Fruit fly (Drosophila melanogaster) whole organism, wandering third instar larva: Measurements from ENCODE around the gene Helz.
A peak's percentile ranks its signal among the peaks of the same experiment; 100 is the strongest.

Experiments
- Abd-B ChIP-seq: fragments of >200 bp; optimal IDR thresholded peaks from 2 replicates; lab custom pipeline; 2017; ENCODE audit warnings: missing biosample characterization, missing genetic modification characterization
- CG32264 ChIP-seq: fragments of 200-800 bp; sonication (Bioruptor generic); optimal IDR thresholded peaks from 2 replicates; lab custom pipeline; 2016; ENCODE audit warnings: missing biosample characterization, missing genetic modification characterization
- Hnf4 ChIP-seq: fragments of 200-800 bp; sonication (Bioruptor generic); optimal IDR thresholded peaks from 2 replicates; lab custom pipeline; 2016; ENCODE audit warnings: missing biosample characterization, mild to moderate bottlenecking, missing genetic modification characterization
- OdsH ChIP-seq: fragments of 200-800 bp; sonication (Bioruptor generic); optimal IDR thresholded peaks from 2 replicates; lab custom pipeline; 2016; ENCODE audit warnings: missing biosample characterization, mild to moderate bottlenecking, missing genetic modification characterization
- Sp1 ChIP-seq: fragments of 200-800 bp; sonication (Bioruptor generic); optimal IDR thresholded peaks from 3 replicates; lab custom pipeline; 2019; ENCODE audit warnings: missing biosample characterization, mild to moderate bottlenecking, missing genetic modification characterization, moderate library complexity
- tai ChIP-seq: sonication (Bioruptor generic); optimal IDR thresholded peaks from 2 replicates; lab custom pipeline; 2016; ENCODE audit warnings: missing biosample characterization, missing genetic modification characterization

- no peak for TF ChIP-seq tai (GFP tag; lab: Kevin White, UChicago)
- peak; percentile 3 for TF ChIP-seq OdsH (GFP tag; lab: Kevin White, UChicago)
- TF ChIP-seq Hnf4 (GFP tag; lab: Kevin White, UChicago): peak; percentile 59
- no peak for TF ChIP-seq Sp1 (GFP tag; lab: Kevin White, UChicago)
- TF ChIP-seq Abd-B (GFP tag; lab: Kevin White, UChicago): no peak
- TF ChIP-seq CG32264: no peak
These were observed at the start of gene Helz for dm6 chr3L:14789676-14790075.
